Worm (Caenorhabditis elegans) whole organism, L4 larva: ENCODE data around the gene fbxb-97.

Source experiments
- F49E8.2 ChIP-seq: sonication (generic microtip); optimal IDR thresholded peaks from 2 replicates; lab custom pipeline; 2016; ENCODE audit warnings: missing compliant biosample characterization, mild to moderate bottlenecking, missing genetic modification characterization, borderline replicate concordance
- T26A8.4 ChIP-seq: fragments of 200-800 bp; sonication (Bioruptor generic); IDR thresholded peaks from 2 replicates; pipeline ENCODE4 v1.3.6; 2022; ENCODE audit warnings: missing genetic modification characterization, missing compliant biosample characterization
- arid-1 ChIP-seq: fragments of 200-800 bp; sonication (Bioruptor generic); conservative IDR thresholded peaks from 2 replicates; pipeline ENCODE4 v1.3.6; 2022; ENCODE audit warnings: missing genetic modification reagents, missing genetic modification characterization, missing compliant biosample characterization
- ceh-32 ChIP-seq: sonication (generic microtip); optimal IDR thresholded peaks from 2 replicates; lab custom pipeline; 2016; ENCODE audit warnings: mild to moderate bottlenecking, missing genetic modification characterization, missing compliant biosample characterization; ENCODE audit not compliant: poor library complexity
- ceh-44 ChIP-seq: fragments of 200-800 bp; sonication (Bioruptor generic); IDR thresholded peaks from 2 replicates; pipeline ENCODE4 v1.3.6; 2022; ENCODE audit warnings: missing genetic modification reagents, missing genetic modification characterization, missing compliant biosample characterization
- ctbp-1 ChIP-seq: fragments of 200-800 bp; sonication (Bioruptor generic); IDR thresholded peaks from 2 replicates; pipeline ENCODE4 v1.3.6; 2022; ENCODE audit warnings: missing genetic modification reagents, missing genetic modification characterization, missing compliant biosample characterization
- daf-16 ChIP-seq, 3 experiments: sonication (generic microtip); optimal IDR thresholded peaks; 2 replicates each; lab custom pipeline; 2016 to 2017; ENCODE audit warnings: missing genetic modification characterization in 3 of 3, missing genetic modification reagents in 3 of 3, mild to moderate bottlenecking in 2 of 3, missing compliant biosample characterization in 2 of 3, missing biosample characterization in 1 of 3, moderate library complexity in 1 of 3
- dmd-6 ChIP-seq: fragments of 200-800 bp; sonication (Bioruptor generic); IDR thresholded peaks from 2 replicates; pipeline ENCODE4 v1.3.6; 2022; ENCODE audit warnings: missing genetic modification reagents, missing genetic modification characterization, missing compliant biosample characterization
- dmd-8 ChIP-seq: fragments of 200-800 bp; sonication (Bioruptor generic); IDR thresholded peaks from 2 replicates; pipeline ENCODE4 v1.3.6; 2022; ENCODE audit warnings: missing genetic modification characterization, missing compliant biosample characterization
- gei-8 ChIP-seq: fragments of 200-800 bp; sonication (Bioruptor generic); optimal IDR thresholded peaks from 2 replicates; lab custom pipeline; 2018; ENCODE audit warnings: mild to moderate bottlenecking, missing genetic modification characterization, missing compliant biosample characterization
- hif-1 ChIP-seq, 2 experiments: sonication (generic microtip); optimal IDR thresholded peaks; 2 replicates each; lab custom pipeline; 2016 to 2017; ENCODE audit warnings: missing compliant biosample characterization in 2 of 2, missing genetic modification characterization in 2 of 2, missing genetic modification reagents in 2 of 2, missing genotype in 2 of 2, mild to moderate bottlenecking in 1 of 2
- hlh-11 ChIP-seq: fragments of 200-800 bp; sonication (Bioruptor generic); optimal IDR thresholded peaks from 2 replicates; lab custom pipeline; 2018; ENCODE audit warnings: mild to moderate bottlenecking, missing genetic modification characterization, missing compliant biosample characterization
- jun-1 ChIP-seq: fragments of 150-350 bp; optimal IDR thresholded peaks from 2 replicates; lab custom pipeline; 2014; ENCODE audit warnings: missing biosample characterization, missing genetic modification reagents, missing genetic modification characterization
- lin-29 ChIP-seq: fragments of 200-800 bp; sonication (Bioruptor generic); IDR thresholded peaks from 2 replicates; pipeline ENCODE4 v1.3.6; 2022; ENCODE audit warnings: missing genetic modification reagents, missing genetic modification characterization, missing compliant biosample characterization
- madf-5 ChIP-seq, 2 experiments: fragments of 200-800 bp; sonication (Bioruptor generic); IDR thresholded peaks; 2 replicates each; pipeline ENCODE4 v1.3.6; 2022; ENCODE audit warnings: missing compliant biosample characterization in 2 of 2, missing genetic modification characterization in 2 of 2
- madf-9 ChIP-seq: fragments of 200-800 bp; sonication (Bioruptor generic); conservative IDR thresholded peaks from 2 replicates; pipeline ENCODE4 v1.3.6; 2022; ENCODE audit warnings: missing genetic modification reagents, missing genetic modification characterization, missing compliant biosample characterization
- mxl-3 ChIP-seq: fragments of 200-800 bp; sonication (Bioruptor generic); optimal IDR thresholded peaks from 2 replicates; lab custom pipeline; 2018; ENCODE audit warnings: mild to moderate bottlenecking, missing genetic modification characterization, missing compliant biosample characterization
- nhr-102 ChIP-seq: sonication (generic microtip); optimal IDR thresholded peaks from 2 replicates; lab custom pipeline; 2016; ENCODE audit warnings: mild to moderate bottlenecking, missing genetic modification characterization, moderate library complexity, missing compliant biosample characterization
- nhr-111 ChIP-seq: fragments of 200-800 bp; sonication (Bioruptor generic); optimal IDR thresholded peaks from 2 replicates; lab custom pipeline; 2018; ENCODE audit warnings: mild to moderate bottlenecking, missing genetic modification characterization, missing compliant biosample characterization
- nhr-237 ChIP-seq: sonication (generic microtip); optimal IDR thresholded peaks from 2 replicates; lab custom pipeline; 2017; ENCODE audit warnings: missing biosample characterization, missing genetic modification characterization
- nhr-25 ChIP-seq: sonication (generic microtip); optimal IDR thresholded peaks from 2 replicates; lab custom pipeline; 2017; ENCODE audit warnings: missing genetic modification characterization, mild to moderate bottlenecking, missing compliant biosample characterization, antibody characterized with exemption, moderate library complexity, borderline replicate concordance; ENCODE audit not compliant: insufficient read depth
- nhr-28 ChIP-seq: fragments of 150-350 bp; optimal IDR thresholded peaks from 2 replicates; lab custom pipeline; 2014; ENCODE audit warnings: missing biosample characterization, missing genetic modification characterization
- nhr-42 ChIP-seq: fragments of 200-800 bp; sonication (Bioruptor generic); IDR thresholded peaks from 2 replicates; pipeline ENCODE4 v1.3.6; 2022; ENCODE audit warnings: missing genetic modification characterization, missing compliant biosample characterization
- nhr-77 ChIP-seq: fragments of 150-350 bp; optimal IDR thresholded peaks from 2 replicates; lab custom pipeline; 2014; ENCODE audit warnings: missing biosample characterization, missing genetic modification characterization
- pqm-1 ChIP-seq: sonication (generic microtip); optimal IDR thresholded peaks from 2 replicates; lab custom pipeline; 2017; ENCODE audit warnings: missing biosample characterization, missing genetic modification characterization
- rbr-2 ChIP-seq: sonication (generic microtip); optimal IDR thresholded peaks from 2 replicates; lab custom pipeline; 2016; ENCODE audit warnings: missing genotype, missing genetic modification characterization, missing compliant biosample characterization
- sdz-12 ChIP-seq: fragments of 200-800 bp; sonication (Bioruptor generic); optimal IDR thresholded peaks from 2 replicates; lab custom pipeline; 2018; ENCODE audit warnings: mild to moderate bottlenecking, missing genetic modification characterization, missing compliant biosample characterization
- snpc-1.2 ChIP-seq: fragments of 200-800 bp; sonication (Bioruptor generic); IDR thresholded peaks from 2 replicates; pipeline ENCODE4 v1.3.6; 2022; ENCODE audit warnings: missing genetic modification reagents, missing genetic modification characterization, missing compliant biosample characterization
- tag-97 ChIP-seq: fragments of 200-800 bp; sonication (Bioruptor generic); IDR thresholded peaks from 2 replicates; pipeline ENCODE4 v1.3.6; 2022; ENCODE audit warnings: missing genetic modification characterization, missing compliant biosample characterization
- tra-1 ChIP-seq: fragments of 200-800 bp; sonication (Bioruptor generic); IDR thresholded peaks from 2 replicates; pipeline ENCODE4 v1.3.6; 2022; ENCODE audit warnings: missing genetic modification reagents, missing genetic modification characterization, missing compliant biosample characterization
- unc-62 ChIP-seq, 3 experiments: fragments of 150-350 bp in 1 of 3; sonication (generic microtip); optimal IDR thresholded peaks in 2 of 3; peaks in 1 of 3; 1 replicate in 1 of 3; 2 replicates in 2 of 3; lab custom pipeline; 2014 to 2017; ENCODE audit warnings: missing biosample characterization in 3 of 3, missing genetic modification characterization in 3 of 3, missing genetic modification reagents in 3 of 3, missing genotype in 1 of 3
- ztf-7 ChIP-seq: fragments of 150-350 bp; optimal IDR thresholded peaks from 2 replicates; lab custom pipeline; 2014; ENCODE audit warnings: missing biosample characterization, missing genetic modification characterization

fbxb-97 gene

ce11 chrII:1882705-1883104 is 34.7 kb upstream of the fbxb-97 start, which contains the start of gene math-5:
math-5 (minus strand) TSS chrII:1882805.
- TF ChIP-seq sdz-12 (GFP tag; lab: Kevin White, UChicago) (no peak), nhr-42 (GFP tag; lab: Robert Waterston, UW) (no peak), rbr-2 (tag; lab: Kevin White, UChicago) (no peak), madf-5 (GFP tag; IDR thresholded peaks at IDR 0.05; lab: Robert Waterston, UW) (no peak), jun-1 (tag; lab: Kevin White, UChicago) (no peak), nhr-28 (no peak)

- no peak for TF ChIP-seq lin-29 (GFP tag; lab: Robert Waterston, UW)
- no peak for TF ChIP-seq dmd-8 (GFP tag; lab: Robert Waterston, UW)
- TF ChIP-seq T26A8.4 (GFP tag; lab: Robert Waterston, UW): no peak
- TF ChIP-seq ztf-7: no peak
- TF ChIP-seq, all 104 proteins: peak for 0
These were observed 30.7 kb upstream of the fbxb-97 start, which contains the start of gene math-16 for ce11 chrII:1878663-1879062. math-16 (minus strand) TSS chrII:1878763.

ce11 chrII:1875658-1876057 is 27.7 kb upstream of the fbxb-97 start, which contains the start of gene math-13:
math-13 (plus strand) TSS chrII:1875958.
- no peak for TF ChIP-seq ctbp-1 (GFP tag; lab: Robert Waterston, UW)
- no peak for TF ChIP-seq nhr-77 (tag; lab: Kevin White, UChicago)
- TF ChIP-seq arid-1 (GFP tag; lab: Robert Waterston, UW): no peak
- TF ChIP-seq tra-1: no peak
- no peak for TF ChIP-seq snpc-1.2
- no peak for TF ChIP-seq ceh-44 (GFP tag; lab: Robert Waterston, UW)
- no peak for TF ChIP-seq gei-8
- no peak for TF ChIP-seq nhr-102 (tag; lab: Kevin White, UChicago)
- no peak for TF ChIP-seq mxl-3 (GFP tag; lab: Kevin White, UChicago)
- no peak for TF ChIP-seq F49E8.2 (tag; lab: Kevin White, UChicago)
- TF ChIP-seq rbr-2 (tag; lab: Kevin White, UChicago): no peak
- TF ChIP-seq hif-1 (tag; optimal IDR thresholded peaks at IDR 0.05; lab: Kevin White, UChicago): no peak

- peak; percentile 55 for TF ChIP-seq dmd-6 (GFP tag; lab: Robert Waterston, UW)
- TF ChIP-seq pqm-1 (tag; lab: Kevin White, UChicago): peak; percentile 8
- TF ChIP-seq hlh-11 (tag; lab: Kevin White, UChicago): peak; percentile 54
- no peak for TF ChIP-seq gei-8
- TF ChIP-seq tag-97 (GFP tag; lab: Robert Waterston, UW): no peak
- TF ChIP-seq unc-62 (GFP tag; optimal IDR thresholded peaks at IDR 0.05 in 1 of 2; lab: Kevin White, UChicago): peak in 1 of 2 experiments; percentile 79
- TF ChIP-seq unc-62 (tag; optimal IDR thresholded peaks at IDR 0.05; lab: Kevin White, UChicago): no peak
- TF ChIP-seq nhr-111 (GFP tag; lab: Kevin White, UChicago): no peak
- TF ChIP-seq nhr-25: no peak
- no peak for TF ChIP-seq madf-9
- peak; percentile 33 for TF ChIP-seq nhr-28
- TF ChIP-seq ceh-32 (tag; lab: Kevin White, UChicago): no peak
These were observed 23.1 kb upstream of the fbxb-97 start, which contains the start of gene math-10 for ce11 chrII:1870875-1871592. math-10 (plus strand) TSS chrII:1871542.

ce11 chrII:1869120-1869519 is 21.2 kb upstream of the fbxb-97 start, which contains the start of gene math-14:
math-14 (plus strand) TSS chrII:1869420.
- TF ChIP-seq daf-16 (GFP tag; optimal IDR thresholded peaks at IDR 0.05; lab: Kevin White, UChicago) (no peak), daf-16 (tag; optimal IDR thresholded peaks at IDR 0.05; lab: Kevin White, UChicago) (peak; percentile 24), nhr-237 (no peak)
